Worm (Caenorhabditis elegans) whole organism, early embryonic: ENCODE results near the gene srx-9.

Experiments
- aly-1 ChIP-seq: sonication (generic microtip); optimal IDR thresholded peaks from 2 replicates; lab custom pipeline; 2016; ENCODE audit warnings: missing genetic modification characterization, missing compliant biosample characterization
- ama-1 ChIP-seq: fragments of 150-350 bp; optimal IDR thresholded peaks from 2 replicates; lab custom pipeline; 2014
- ceh-36 ChIP-seq: sonication (generic microtip); optimal IDR thresholded peaks from 2 replicates; lab custom pipeline; 2016; ENCODE audit warnings: missing genetic modification characterization, inconsistent platforms, missing compliant biosample characterization
- flt-1 ChIP-seq: fragments of 200-800 bp; sonication (Bioruptor generic); IDR thresholded peaks from 2 replicates; pipeline ENCODE4 v1.3.6; 2022; ENCODE audit warnings: missing genetic modification characterization, missing compliant biosample characterization
- hmbx-1 ChIP-seq: sonication (generic microtip); optimal IDR thresholded peaks from 2 replicates; lab custom pipeline; 2016; ENCODE audit warnings: mild to moderate bottlenecking, missing genetic modification characterization, missing compliant biosample characterization
- sea-1 ChIP-seq: fragments of 200-800 bp; sonication (Bioruptor generic); conservative IDR thresholded peaks from 2 replicates; pipeline ENCODE4 v1.3.6; 2022; ENCODE audit warnings: missing genetic modification characterization, missing compliant biosample characterization
- tbx-11 ChIP-seq: fragments of 200-800 bp; sonication (Bioruptor generic); IDR thresholded peaks from 2 replicates; pipeline ENCODE4 v1.3.6; 2022; ENCODE audit warnings: missing genetic modification characterization, missing compliant biosample characterization

DNA sequence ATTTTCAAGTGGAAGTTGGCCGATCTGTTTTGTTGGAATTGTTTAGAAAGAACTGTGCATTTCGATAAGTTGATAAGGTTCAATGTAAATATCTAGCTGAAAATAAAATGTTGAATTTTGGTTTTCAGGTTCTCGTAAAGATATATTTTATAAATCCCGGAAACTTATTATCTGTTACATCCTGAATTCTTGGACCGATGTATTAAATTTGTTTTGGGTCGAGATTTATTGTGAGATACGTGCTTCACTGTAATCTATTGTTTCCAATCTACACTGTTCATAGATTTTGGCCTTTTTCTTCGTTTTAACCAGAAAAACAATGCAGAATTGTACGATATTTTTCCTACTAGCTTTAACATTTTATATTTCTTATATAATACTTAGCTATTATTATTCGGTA is 38.1 kb downstream of the srx-9 start, which contains the start of gene C03G6.6:
- TF ChIP-seq ama-1 (lab: Kevin White, UChicago) = no peak
- no peak for TF ChIP-seq ceh-36
- no peak for TF ChIP-seq sea-1 (GFP tag; lab: Robert Waterston, UW)
- no peak for TF ChIP-seq hmbx-1
- no peak for TF ChIP-seq aly-1 (tag; lab: Kevin White, UChicago)
- no peak for TF ChIP-seq tbx-11 (GFP tag; lab: Robert Waterston, UW)
- TF ChIP-seq flt-1 = no peak
